Worm (Caenorhabditis elegans): ENCODE data around the gene C29F9.2.
A peak's percentile ranks its signal among the peaks of the same experiment; 100 is the strongest.

C29F9.2 gene

DNA sequence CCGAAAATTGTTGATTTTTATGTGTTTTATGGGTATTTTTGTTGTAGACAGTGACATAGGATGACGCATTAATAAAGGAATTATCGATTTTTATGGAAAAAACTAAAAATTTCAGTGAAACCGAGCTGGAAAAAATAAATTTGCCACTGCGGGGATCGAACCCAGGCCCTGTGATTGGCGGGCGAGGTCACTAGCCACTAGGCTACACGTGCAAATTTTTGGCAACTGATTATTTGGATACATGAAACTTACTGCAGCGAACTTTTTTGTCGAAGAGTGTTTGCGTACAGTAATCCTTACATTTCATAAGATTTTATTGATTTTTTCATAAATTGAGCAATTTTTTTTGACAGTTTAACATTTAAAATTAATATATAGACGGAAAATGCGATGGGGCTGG is 41.6 kb upstream of the C29F9.2 start (continued):
- TF ChIP-seq lir-3 (tag; optimal IDR thresholded peaks at IDR 0.05) (peak; percentile 39), egl-43 (GFP tag; IDR thresholded peaks at IDR 0.05) (peak; percentile 79; the same call in 1 of the 2 replicates), vab-7 (GFP tag; IDR thresholded peaks at IDR 0.05) (peak; percentile 61; the same call in 1 of the 2 replicates), daf-12 (tag; optimal IDR thresholded peaks at IDR 0.05) (no peak), lin-15B (tag; optimal IDR thresholded peaks at IDR 0.05) (no peak), duxl-1 (tag; optimal IDR thresholded peaks at IDR 0.05; ENCODE audit: poor library complexity) (peak; percentile 84), zip-2 (tag; optimal IDR thresholded peaks at IDR 0.05) (peak; percentile 11)

ce11 chrIII:92247-92646 is 38.5 kb upstream of the C29F9.2 start:
- TF ChIP-seq nhr-28 (tag; optimal IDR thresholded peaks at IDR 0.05) (no peak), daf-19 (GFP tag; conservative IDR thresholded peaks at IDR 0.05) (no peak), egl-43 (GFP tag; IDR thresholded peaks at IDR 0.05) (no peak), ZK546.5 (tag; optimal IDR thresholded peaks at IDR 0.05) (no peak), gei-8 (GFP tag; optimal IDR thresholded peaks at IDR 0.05) (no peak), ceh-28 (tag; optimal IDR thresholded peaks at IDR 0.05) (no peak), lir-3 (tag; optimal IDR thresholded peaks at IDR 0.05) (no peak), lin-38 (GFP tag; IDR thresholded peaks at IDR 0.05) (no peak), F10B5.3 (tag; optimal IDR thresholded peaks at IDR 0.05) (no peak), dmd-6 (GFP tag; IDR thresholded peaks at IDR 0.05) (no peak), pqm-1 (tag; optimal IDR thresholded peaks at IDR 0.05) (no peak), dve-1 (tag; optimal IDR thresholded peaks at IDR 0.05; ENCODE audit: insufficient read depth) (no peak), mxl-2 (GFP tag; conservative IDR thresholded peaks at IDR 0.05) (no peak), mep-1 (tag; optimal IDR thresholded peaks at IDR 0.05) (no peak), Y5F2A.4 (GFP tag; optimal IDR thresholded peaks at IDR 0.05) (no peak), Y75B8A.6 (GFP tag; IDR thresholded peaks at IDR 0.05) (no peak), aly-2 (tag; optimal IDR thresholded peaks at IDR 0.05) (no peak), ztf-7 (tag; optimal IDR thresholded peaks at IDR 0.05) (no peak), nhr-77 (tag; optimal IDR thresholded peaks at IDR 0.05) (no peak)

- TF ChIP-seq aha-1 (tag) (peak; percentile 16), dmd-8 (GFP tag; IDR thresholded peaks at IDR 0.05) (0 out of 2 replicates have a peak, but pooled peaks have one; percentile 28), egl-27 (tag; optimal IDR thresholded peaks at IDR 0.05) (no peak), lim-7 (GFP tag; IDR thresholded peaks at IDR 0.05) (no peak), pha-4 (GFP tag; IDR thresholded peaks at IDR 0.05) (0 out of 2 replicates have a peak, but pooled peaks have one; percentile 31), pha-4 (tag; optimal IDR thresholded peaks at IDR 0.05) (no peak), snpc-1.2 (GFP tag; IDR thresholded peaks at IDR 0.05) (no peak), daf-16 (GFP tag; optimal IDR thresholded peaks at IDR 0.05) (no peak), daf-16 (tag; optimal IDR thresholded peaks at IDR 0.05) (peak; percentile 21), ama-1 (optimal IDR thresholded peaks at IDR 0.05) (no peak), nhr-76 (tag; optimal IDR thresholded peaks at IDR 0.05) (no peak), nhr-6 (tag; optimal IDR thresholded peaks at IDR 0.05) (peak; percentile 12), hlh-11 (tag; optimal IDR thresholded peaks at IDR 0.05) (peak; percentile 17), cey-2 (tag; optimal IDR thresholded peaks at IDR 0.05; ENCODE audit: borderline replicate concordance, insufficient read depth) (no peak), dve-1 (tag; optimal IDR thresholded peaks at IDR 0.05; ENCODE audit: insufficient read depth) (peak; percentile 22), mep-1 (tag; optimal IDR thresholded peaks at IDR 0.05) (peak; percentile 42), nhr-237 (tag; optimal IDR thresholded peaks at IDR 0.05) (no peak), rbr-2 (tag; optimal IDR thresholded peaks at IDR 0.05) (peak; percentile 2), mxl-3 (GFP tag; optimal IDR thresholded peaks at IDR 0.05) (peak; percentile 64), lsy-2 (tag; optimal IDR thresholded peaks at IDR 0.05) (peak in 1 of 2 experiments; percentile 36), set-16 (GFP tag; IDR thresholded peaks at IDR 0.05) (no peak), mes-2 (tag; optimal IDR thresholded peaks at IDR 0.05; ENCODE audit: poor library complexity, severe bottlenecking) (peak; percentile 33), T20F7.1 (GFP tag; optimal IDR thresholded peaks at IDR 0.05) (no peak), spr-1 (tag; optimal IDR thresholded peaks at IDR 0.05) (no peak), unc-62 (GFP tag; optimal IDR thresholded peaks at IDR 0.05 in 1 of 2) (peak in 1 of 2 experiments; percentile 55), unc-62 (tag; optimal IDR thresholded peaks at IDR 0.05) (no peak), hmg-1.1 (GFP tag; IDR thresholded peaks at IDR 0.05) (peak; percentile 91), mdl-1 (tag; optimal IDR thresholded peaks at IDR 0.05) (peak in 1 of 2 experiments; percentile 39)
Measured at ce11 chrIII:94759-95330, 35.9 kb upstream of the C29F9.2 start, which contains the start of gene pat-4. Gene pat-4, minus strand, starts transcription at chrIII:94809.
